Worm (Caenorhabditis elegans) whole organism, L1 larva: Measurements from ENCODE around the gene ccd-5.

Experiments
- elt-3 ChIP-seq, 6 experiments: fragments of 150-350 bp in 1 of 6; sonication (generic microtip); optimal IDR thresholded peaks; 2 replicates each; lab custom pipeline; 2017 to 2018; ENCODE audit warnings: missing biosample characterization in 6 of 6, missing genetic modification characterization in 6 of 6, inconsistent platforms in 1 of 6
- snpc-4 ChIP-seq: fragments of 150-350 bp; optimal IDR thresholded peaks from 2 replicates; lab custom pipeline; 2014; ENCODE audit warnings: missing biosample characterization, missing genetic modification characterization
- unc-130 ChIP-seq: fragments of 150-350 bp; optimal IDR thresholded peaks from 2 replicates; lab custom pipeline; 2017; ENCODE audit warnings: missing biosample characterization, missing genetic modification characterization, inconsistent platforms
- unc-62 ChIP-seq: fragments of 150-350 bp; optimal IDR thresholded peaks from 2 replicates; lab custom pipeline; 2014; ENCODE audit warnings: missing biosample characterization, missing genetic modification reagents, missing genetic modification characterization

- TF ChIP-seq snpc-4 (tag; lab: Kevin White, UChicago), result no peak
- TF ChIP-seq unc-130 (tag; lab: Kevin White, UChicago), result no peak
- no peak for TF ChIP-seq unc-62 (GFP tag; lab: Kevin White, UChicago)
- no peak for TF ChIP-seq elt-3 (tag; optimal IDR thresholded peaks at IDR 0.05; lab: Kevin White, UChicago)
Observed at ce11 chrX:2572646-2573149, at the start of gene ccd-5, which contains the start of gene F52H2.1.
